Fruit fly (Drosophila melanogaster) whole organism, pupa: ENCODE results near the gene CG14852.

Experiments used
- CG10348 ChIP-seq: fragments of 200-800 bp; sonication (Bioruptor generic); IDR thresholded peaks from 2 replicates; pipeline ENCODE4 v1.3.6; 2022; ENCODE audit warnings: missing biosample characterization, missing genetic modification characterization
- CG12605 ChIP-seq: fragments of 200-800 bp; sonication (Bioruptor generic); IDR thresholded peaks from 2 replicates; pipeline ENCODE4 v1.3.6; 2022; ENCODE audit warnings: missing biosample characterization, missing genetic modification characterization
- CG13204 ChIP-seq: fragments of 200-800 bp; sonication (Bioruptor generic); optimal IDR thresholded peaks from 2 replicates; lab custom pipeline; 2018; ENCODE audit warnings: missing biosample characterization, mild to moderate bottlenecking, missing genetic modification characterization, moderate library complexity
- CG14655 ChIP-seq: fragments of 200-800 bp; sonication (Bioruptor generic); optimal IDR thresholded peaks from 3 replicates; lab custom pipeline; 2017; ENCODE audit warnings: mild to moderate bottlenecking, missing biosample characterization, missing genetic modification reagents, missing genetic modification characterization
- CG15710 ChIP-seq: fragments of 200-800 bp; sonication (Bioruptor generic); optimal IDR thresholded peaks from 2 replicates; lab custom pipeline; 2018; ENCODE audit warnings: missing biosample characterization, mild to moderate bottlenecking, missing genetic modification characterization, moderate library complexity
- CG17806 ChIP-seq: fragments of 200-800 bp; sonication (Bioruptor generic); optimal IDR thresholded peaks from 2 replicates; lab custom pipeline; 2018; ENCODE audit warnings: missing biosample characterization, mild to moderate bottlenecking, missing genetic modification characterization, moderate library complexity
- CG32121 ChIP-seq: fragments of 200-800 bp; sonication (Bioruptor generic); IDR thresholded peaks from 2 replicates; pipeline ENCODE4 v1.3.6; 2022; ENCODE audit warnings: missing biosample characterization, missing genetic modification characterization
- CG34367 ChIP-seq: fragments of 200-800 bp; sonication (Bioruptor generic); optimal IDR thresholded peaks from 2 replicates; lab custom pipeline; 2018; ENCODE audit warnings: missing biosample characterization, mild to moderate bottlenecking, missing genetic modification characterization
- CG4496 ChIP-seq: fragments of 200-800 bp; sonication (Bioruptor generic); IDR thresholded peaks from 3 replicates; pipeline ENCODE4 v1.3.6; 2022; ENCODE audit warnings: missing biosample characterization, missing genetic modification characterization
- CG8159 ChIP-seq: fragments of 200-800 bp; sonication (Bioruptor generic); optimal IDR thresholded peaks from 3 replicates; lab custom pipeline; 2018; ENCODE audit warnings: missing biosample characterization, mild to moderate bottlenecking, missing genetic modification characterization, moderate library complexity
- CG8301 ChIP-seq: fragments of 200-800 bp; sonication (Bioruptor generic); optimal IDR thresholded peaks from 2 replicates; lab custom pipeline; 2018; ENCODE audit warnings: missing biosample characterization, mild to moderate bottlenecking, missing genetic modification characterization
- CG9948 ChIP-seq: fragments of 200-800 bp; sonication (Bioruptor generic); optimal IDR thresholded peaks from 2 replicates; lab custom pipeline; 2018; ENCODE audit warnings: missing biosample characterization, mild to moderate bottlenecking, missing genetic modification characterization, moderate library complexity
- D1 ChIP-seq: fragments of 200-800 bp; sonication (Bioruptor generic); optimal IDR thresholded peaks from 2 replicates; lab custom pipeline; 2018; ENCODE audit warnings: missing biosample characterization, mild to moderate bottlenecking, missing genetic modification characterization, moderate library complexity
- EcR ChIP-seq: fragments of 200-800 bp; sonication (Bioruptor generic); optimal IDR thresholded peaks from 3 replicates; lab custom pipeline; 2019; ENCODE audit warnings: missing biosample characterization, missing genetic modification characterization, mild to moderate bottlenecking, moderate library complexity, missing genetic modification reagents
- Ets98B ChIP-seq: fragments of 200-800 bp; sonication (Bioruptor generic); IDR thresholded peaks from 2 replicates; pipeline ENCODE4 v1.3.6; 2022; ENCODE audit warnings: missing biosample characterization, missing genetic modification characterization
- Pif1A ChIP-seq: fragments of 200-800 bp; sonication (Bioruptor generic); optimal IDR thresholded peaks from 3 replicates; lab custom pipeline; 2016; ENCODE audit warnings: missing biosample characterization, missing genetic modification characterization
- Pif1B ChIP-seq: fragments of 200-800 bp; sonication (Bioruptor generic); optimal IDR thresholded peaks from 3 replicates; lab custom pipeline; 2016; ENCODE audit warnings: missing biosample characterization, missing genetic modification characterization
- Snoo ChIP-seq: fragments of 200-800 bp; sonication (Bioruptor generic); optimal IDR thresholded peaks from 3 replicates; lab custom pipeline; 2017; ENCODE audit warnings: missing biosample characterization, mild to moderate bottlenecking, missing genetic modification characterization, inconsistent platforms
- fd96Ca ChIP-seq: fragments of 200-800 bp; sonication (Bioruptor generic); IDR thresholded peaks from 3 replicates; pipeline ENCODE4 v1.3.6; 2022; ENCODE audit warnings: missing biosample characterization, missing genetic modification characterization
- gl ChIP-seq: fragments of 200-800 bp; sonication (Bioruptor generic); optimal IDR thresholded peaks from 2 replicates; lab custom pipeline; 2018; ENCODE audit warnings: missing biosample characterization, mild to moderate bottlenecking, missing genetic modification characterization
- rn ChIP-seq: fragments of 200-800 bp; sonication (Bioruptor generic); IDR thresholded peaks from 2 replicates; pipeline ENCODE4 v1.3.6; 2022; ENCODE audit warnings: missing biosample characterization, missing genetic modification characterization

Gene CG14852

dm6 chr3R:14580045-14580579, 14.4 kb downstream of the CG14852 start:
- TF ChIP-seq Pif1A (GFP tag; lab: Kevin White, UChicago), result no peak
- TF ChIP-seq D1, result no peak
- TF ChIP-seq CG15710, result no peak
- TF ChIP-seq CG12605 (GFP tag; lab: Robert Waterston, UW), result no peak
- TF ChIP-seq EcR (GFP tag; lab: Kevin White, UChicago), result no peak
- no peak for TF ChIP-seq CG10348 (GFP tag; lab: Robert Waterston, UW)
- no peak for TF ChIP-seq CG32121 (GFP tag; lab: Robert Waterston, UW)
- no peak for TF ChIP-seq CG13204
- no peak for TF ChIP-seq Ets98B
- TF ChIP-seq CG8159 (tag; lab: Kevin White, UChicago), result no peak
- no peak for TF ChIP-seq CG17806 (tag; lab: Kevin White, UChicago)
- TF ChIP-seq CG34367 (tag; lab: Kevin White, UChicago), result no peak
- TF ChIP-seq fd96Ca (GFP tag; lab: Robert Waterston, UW), result no peak
- no peak for TF ChIP-seq Snoo (tag; lab: Kevin White, UChicago)
- no peak for TF ChIP-seq CG14655 (GFP tag; lab: Kevin White, UChicago)
- no peak for TF ChIP-seq CG9948 (tag; lab: Kevin White, UChicago)

- TF ChIP-seq CG34367 (tag; lab: Kevin White, UChicago) (no peak), CG8159 (tag; lab: Kevin White, UChicago) (no peak), CG15710 (no peak), CG4496 (GFP tag; lab: Robert Waterston, UW) (no peak), EcR (GFP tag; lab: Kevin White, UChicago) (no peak), rn (no peak), CG10348 (GFP tag; lab: Robert Waterston, UW) (no peak), CG14655 (GFP tag; lab: Kevin White, UChicago) (no peak), fd96Ca (GFP tag; lab: Robert Waterston, UW) (no peak), CG8301 (no peak), CG32121 (GFP tag; lab: Robert Waterston, UW) (no peak), CG9948 (tag; lab: Kevin White, UChicago) (no peak), Pif1A (GFP tag; lab: Kevin White, UChicago) (no peak), CG12605 (GFP tag; lab: Robert Waterston, UW) (no peak), Snoo (tag; lab: Kevin White, UChicago) (no peak), CG13204 (no peak), gl (tag; lab: Kevin White, UChicago) (no peak), CG17806 (tag; lab: Kevin White, UChicago) (no peak), Ets98B (no peak)
Observed at dm6 chr3R:14586480-14587443, 21.0 kb downstream of the CG14852 start.

DNA sequence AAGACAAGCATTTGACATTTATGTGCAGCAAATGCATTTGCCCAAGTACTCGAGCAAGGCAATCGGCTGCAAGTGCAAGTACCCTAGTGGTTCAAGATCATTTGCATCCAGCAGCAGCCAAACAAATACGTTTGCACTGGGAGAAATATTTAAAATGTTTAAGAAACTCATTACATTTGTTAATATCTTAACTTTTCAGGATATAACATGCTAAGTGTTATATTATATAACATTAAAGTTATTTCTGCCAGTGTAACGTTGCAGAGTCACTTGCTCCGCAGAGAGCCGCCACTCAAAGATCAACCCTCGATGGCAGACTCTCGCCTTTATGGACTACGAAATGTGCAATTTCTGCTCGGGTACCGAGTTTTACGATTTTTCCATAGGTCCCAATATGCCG, 23.8 kb downstream of the CG14852 start:
- no peak for TF ChIP-seq Ets98B
- TF ChIP-seq Snoo (tag; lab: Kevin White, UChicago), result no peak
- TF ChIP-seq CG14655 (GFP tag; lab: Kevin White, UChicago), result peak; percentile 49
- no peak for TF ChIP-seq Pif1B (GFP tag; lab: Kevin White, UChicago)
- no peak; the same call in 1 of the 3 replicates for TF ChIP-seq fd96Ca (GFP tag; lab: Robert Waterston, UW)
- no peak for TF ChIP-seq CG34367 (tag; lab: Kevin White, UChicago)
- peak; percentile 65; the same call in 2 of the 3 replicates for TF ChIP-seq CG4496 (GFP tag; lab: Robert Waterston, UW)
- TF ChIP-seq Pif1A (GFP tag; lab: Kevin White, UChicago), result peak; percentile 12
- no peak for TF ChIP-seq CG17806 (tag; lab: Kevin White, UChicago)
- TF ChIP-seq CG8159 (tag; lab: Kevin White, UChicago), result peak; percentile 28
- TF ChIP-seq CG15710, result peak; percentile 17
- peak; percentile 31 for TF ChIP-seq CG8301
- TF ChIP-seq CG13204, result no peak
- no peak for TF ChIP-seq CG9948 (tag; lab: Kevin White, UChicago)
- no peak for TF ChIP-seq CG32121 (GFP tag; lab: Robert Waterston, UW)
- TF ChIP-seq D1, result no peak

DNA sequence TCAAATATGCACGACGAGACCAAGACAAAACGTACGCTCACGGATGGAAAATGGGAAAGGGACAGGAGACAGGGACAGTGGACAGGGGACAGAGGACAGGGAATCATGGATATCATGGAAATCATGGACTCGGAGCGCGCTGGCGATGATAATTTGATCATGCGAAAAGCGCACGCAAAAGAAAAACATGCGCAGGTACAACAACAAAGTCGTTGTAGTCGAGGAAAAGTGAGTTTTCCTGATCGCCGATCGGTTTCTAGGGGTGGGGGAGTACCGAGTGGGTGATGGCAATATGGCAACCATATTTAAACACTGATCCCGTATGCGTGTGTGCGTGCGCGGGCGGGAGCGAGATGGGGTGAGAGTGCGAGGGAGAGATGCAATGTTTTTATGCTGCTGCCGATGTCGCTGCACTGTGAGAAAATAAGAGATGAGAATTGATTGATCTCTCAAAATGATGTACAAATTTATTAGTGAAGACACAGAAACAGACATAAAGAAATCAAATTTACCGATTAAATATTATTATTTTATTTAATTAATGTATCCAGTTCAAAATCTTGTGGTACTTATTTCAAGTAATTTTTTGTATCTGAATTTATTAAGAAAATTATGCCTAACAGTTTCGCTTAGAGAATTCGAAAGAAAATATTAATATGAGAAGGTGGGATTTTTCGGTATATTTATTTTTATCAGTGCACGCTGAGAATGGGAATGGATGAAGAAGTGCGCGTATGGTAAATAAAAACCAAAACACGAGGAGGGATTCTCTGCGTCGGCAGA, 25.2 kb downstream of the CG14852 start:
- TF ChIP-seq CG12605 (GFP tag; lab: Robert Waterston, UW) (no peak), EcR (GFP tag; lab: Kevin White, UChicago) (no peak), Pif1A (GFP tag; lab: Kevin White, UChicago) (peak; percentile 36), Pif1B (GFP tag; lab: Kevin White, UChicago) (peak; percentile 39), Ets98B (no peak), D1 (peak; percentile 10), CG32121 (GFP tag; lab: Robert Waterston, UW) (no peak), fd96Ca (GFP tag; lab: Robert Waterston, UW) (no peak), Snoo (tag; lab: Kevin White, UChicago) (no peak), gl (tag; lab: Kevin White, UChicago) (no peak), rn (no peak), CG34367 (tag; lab: Kevin White, UChicago) (peak; percentile 52), CG15710 (peak; percentile 77), CG8159 (tag; lab: Kevin White, UChicago) (peak; percentile 83), CG17806 (tag; lab: Kevin White, UChicago) (peak; percentile 71), CG4496 (GFP tag; lab: Robert Waterston, UW) (peak; percentile 57; the same call in 2 of the 3 replicates), CG14655 (GFP tag; lab: Kevin White, UChicago) (peak; percentile 73), CG8301 (peak; percentile 71), CG9948 (tag; lab: Kevin White, UChicago) (peak; percentile 61), CG13204 (peak; percentile 31), CG10348 (GFP tag; lab: Robert Waterston, UW) (no peak)
